Worm (Caenorhabditis elegans): Measurements from ENCODE around the gene ugt-57.
A peak's percentile ranks its signal among the peaks of the same experiment; 100 is the strongest.

ugt-57 gene

ce11 chrX:7035937-7036336 lies 44.4 kb downstream of the ugt-57 start, which contains the start of gene cest-19:
TSS of gene cest-19 (minus strand) at chrX:7036037.
- no peak for TF ChIP-seq blmp-1 (tag; optimal IDR thresholded peaks at IDR 0.05; ENCODE audit: insufficient read depth)
- no peak for TF ChIP-seq R02D3.7 (tag; optimal IDR thresholded peaks at IDR 0.05)
- TF ChIP-seq unc-62 (GFP tag; optimal IDR thresholded peaks at IDR 0.05) = no peak
- no peak for TF ChIP-seq mab-5 (tag; optimal IDR thresholded peaks at IDR 0.05)
- TF ChIP-seq nhr-77 (tag; optimal IDR thresholded peaks at IDR 0.05) = no peak
- TF ChIP-seq snpc-4 (tag; optimal IDR thresholded peaks at IDR 0.05) = no peak
- TF ChIP-seq unc-39 (tag; optimal IDR thresholded peaks at IDR 0.05) = no peak
- TF ChIP-seq aly-2 (tag; optimal IDR thresholded peaks at IDR 0.05) = no peak
- TF ChIP-seq nhr-11 (tag; optimal IDR thresholded peaks at IDR 0.05) = no peak
- no peak for TF ChIP-seq ztf-4 (tag; optimal IDR thresholded peaks at IDR 0.05)
- TF ChIP-seq elt-3 (tag; optimal IDR thresholded peaks at IDR 0.05) = no peak
- no peak for TF ChIP-seq skn-1 (tag; optimal IDR thresholded peaks at IDR 0.05)
- no peak for TF ChIP-seq ceh-82 (tag; optimal IDR thresholded peaks at IDR 0.05)
- no peak for TF ChIP-seq mbf-1 (tag; optimal IDR thresholded peaks at IDR 0.05)

- TF ChIP-seq lin-13 (GFP tag; optimal IDR thresholded peaks at IDR 0.05) = no peak
Measured at ce11 chrX:7037998-7038397, 46.5 kb downstream of the ugt-57 start.

ce11 chrX:7040760-7041159 lies 49.2 kb downstream of the ugt-57 start:
- no peak for TF ChIP-seq peb-1 (tag; optimal IDR thresholded peaks at IDR 0.05)
- no peak for TF ChIP-seq elt-3 (tag; optimal IDR thresholded peaks at IDR 0.05)
- TF ChIP-seq aly-2 (tag; optimal IDR thresholded peaks at IDR 0.05) = no peak
- no peak for TF ChIP-seq nhr-77 (tag; optimal IDR thresholded peaks at IDR 0.05)
- TF ChIP-seq ztf-11 (tag; optimal IDR thresholded peaks at IDR 0.05) = no peak
- peak; percentile 47 for TF ChIP-seq zag-1 (tag; optimal IDR thresholded peaks at IDR 0.05)
- TF ChIP-seq nhr-6 (tag; optimal IDR thresholded peaks at IDR 0.05) = no peak
- TF ChIP-seq unc-55 (GFP tag; optimal IDR thresholded peaks at IDR 0.05) = no peak
- no peak for TF ChIP-seq Y55F3AM.14 (GFP tag; optimal IDR thresholded peaks at IDR 0.05)
- TF ChIP-seq egl-27 (tag; optimal IDR thresholded peaks at IDR 0.05) = peak; percentile 33
- no peak for TF ChIP-seq ama-1 (optimal IDR thresholded peaks at IDR 0.05)
- TF ChIP-seq nhr-10 (tag; optimal IDR thresholded peaks at IDR 0.05) = no peak
- no peak for TF ChIP-seq ztf-4 (tag; optimal IDR thresholded peaks at IDR 0.05)
- no peak for TF ChIP-seq alr-1 (tag; optimal IDR thresholded peaks at IDR 0.05)
- TF ChIP-seq snpc-4 (tag; optimal IDR thresholded peaks at IDR 0.05) = no peak
- no peak for TF ChIP-seq fos-1 (tag; optimal IDR thresholded peaks at IDR 0.05)
- TF ChIP-seq sem-4 (tag; optimal IDR thresholded peaks at IDR 0.05) = peak; percentile 40
- TF ChIP-seq sma-9 (GFP tag; optimal IDR thresholded peaks at IDR 0.05) = peak; percentile 23
- TF ChIP-seq sma-9 (tag; optimal IDR thresholded peaks at IDR 0.05) = no peak
- TF ChIP-seq ceh-82 (tag; optimal IDR thresholded peaks at IDR 0.05) = no peak
- peak; percentile 10 for TF ChIP-seq C34F6.9 (tag; optimal IDR thresholded peaks at IDR 0.05)
- TF ChIP-seq mdl-1 (tag; optimal IDR thresholded peaks at IDR 0.05) = no peak
- TF ChIP-seq nhr-21 (tag; optimal IDR thresholded peaks at IDR 0.05) = no peak
- peak in 1 of 2 experiments; percentile 30 for TF ChIP-seq lsy-2 (tag; optimal IDR thresholded peaks at IDR 0.05)
- TF ChIP-seq nhr-25 (tag; optimal IDR thresholded peaks at IDR 0.05) = no peak
